Fruit fly (Drosophila melanogaster) whole organism, embryonic: ENCODE data around the gene Mst36Fb.
A peak's percentile ranks its signal among the peaks of the same experiment; 100 is the strongest.

Experiments used
- B-H2 ChIP-seq: fragments of 200-800 bp; sonication (Bioruptor generic); optimal IDR thresholded peaks from 2 replicates; lab custom pipeline; 2018; ENCODE audit warnings: missing biosample characterization, mild to moderate bottlenecking, missing genetic modification characterization
- BtbVII ChIP-seq: fragments of 200-800 bp; sonication (Bioruptor generic); optimal IDR thresholded peaks from 3 replicates; lab custom pipeline; 2017; ENCODE audit warnings: missing biosample characterization, mild to moderate bottlenecking, missing genetic modification characterization
- Bteb2 ChIP-seq: fragments of 200-800 bp; sonication (Bioruptor generic); optimal IDR thresholded peaks from 2 replicates; lab custom pipeline; 2016; ENCODE audit warnings: missing biosample characterization, missing genetic modification characterization
- CG10959 ChIP-seq: fragments of 200-800 bp; sonication (Bioruptor generic); IDR thresholded peaks from 2 replicates; pipeline ENCODE4 v1.3.6; 2022; ENCODE audit warnings: missing biosample characterization, missing genetic modification characterization
- CG1233 ChIP-seq: fragments of 200-800 bp; sonication (Bioruptor generic); optimal IDR thresholded peaks from 4 replicates; lab custom pipeline; 2018; ENCODE audit warnings: missing biosample characterization, mild to moderate bottlenecking, missing genetic modification characterization
- CG12391 ChIP-seq: fragments of 200-800 bp; sonication (Bioruptor generic); optimal IDR thresholded peaks from 3 replicates; lab custom pipeline; 2018; ENCODE audit warnings: missing biosample characterization, mild to moderate bottlenecking, missing genetic modification characterization, moderate library complexity
- CG12942 ChIP-seq: fragments of 200-800 bp; sonication (Bioruptor generic); optimal IDR thresholded peaks from 3 replicates; lab custom pipeline; 2016; ENCODE audit warnings: missing biosample characterization, missing genetic modification characterization
- CG13287 ChIP-seq: fragments of 200-800 bp; sonication (Bioruptor generic); IDR thresholded peaks from 2 replicates; pipeline ENCODE4 v1.3.6; 2022; ENCODE audit warnings: missing biosample characterization, missing genetic modification characterization; ENCODE audit not compliant: partially characterized antibody
- CG17385 ChIP-seq: fragments of 200-800 bp; sonication (Bioruptor generic); optimal IDR thresholded peaks from 3 replicates; lab custom pipeline; 2018; ENCODE audit warnings: missing biosample characterization, mild to moderate bottlenecking, missing genetic modification characterization
- CG2120 ChIP-seq: fragments of 200-800 bp; sonication (Bioruptor generic); optimal IDR thresholded peaks from 3 replicates; lab custom pipeline; 2016; ENCODE audit warnings: missing biosample characterization, missing genetic modification characterization
- CG3065 ChIP-seq: fragments of 200-800 bp; sonication (Bioruptor generic); optimal IDR thresholded peaks from 2 replicates; lab custom pipeline; 2016; ENCODE audit warnings: missing biosample characterization, missing genetic modification characterization
- CG32532 ChIP-seq: fragments of 200-800 bp; sonication (Bioruptor generic); IDR thresholded peaks from 2 replicates; pipeline ENCODE4 v1.3.6; 2022; ENCODE audit warnings: missing biosample characterization, missing genetic modification characterization
- CG34224 ChIP-seq: fragments of 200-800 bp; sonication (Bioruptor generic); IDR thresholded peaks from 3 replicates; pipeline ENCODE4 v1.3.6; 2022; ENCODE audit warnings: missing biosample characterization, missing genetic modification characterization; ENCODE audit not compliant: partially characterized antibody
- CG4360 ChIP-seq: fragments of 200-800 bp; sonication (Bioruptor generic); IDR thresholded peaks from 2 replicates; pipeline ENCODE4 v1.3.6; 2022; ENCODE audit warnings: missing biosample characterization, missing genetic modification characterization
- CG5245 ChIP-seq: fragments of 200-800 bp; sonication (Bioruptor generic); optimal IDR thresholded peaks from 3 replicates; lab custom pipeline; 2016; ENCODE audit warnings: missing biosample characterization, missing genetic modification characterization
- CG9727 ChIP-seq: fragments of 200-800 bp; sonication (Bioruptor generic); optimal IDR thresholded peaks from 3 replicates; lab custom pipeline; 2017; ENCODE audit warnings: missing biosample characterization, mild to moderate bottlenecking, missing genetic modification characterization
- CG9797 ChIP-seq: fragments of 200-800 bp; sonication (Bioruptor generic); optimal IDR thresholded peaks from 3 replicates; lab custom pipeline; 2018; ENCODE audit warnings: missing biosample characterization, mild to moderate bottlenecking, missing genetic modification characterization
- Camta ChIP-seq: fragments of 200-800 bp; sonication (Bioruptor generic); optimal IDR thresholded peaks from 2 replicates; lab custom pipeline; 2016; ENCODE audit warnings: missing biosample characterization, missing genetic modification characterization
- CoRest ChIP-seq: fragments of 200-800 bp; sonication (Bioruptor generic); optimal IDR thresholded peaks from 3 replicates; lab custom pipeline; 2018; ENCODE audit warnings: missing biosample characterization, mild to moderate bottlenecking, missing genetic modification characterization, moderate library complexity
- CrebB ChIP-seq: fragments of 200-800 bp; sonication (Bioruptor generic); optimal IDR thresholded peaks from 3 replicates; lab custom pipeline; 2018; ENCODE audit warnings: missing biosample characterization, mild to moderate bottlenecking, missing genetic modification characterization
- Dll ChIP-seq: fragments of 200-800 bp; sonication (Bioruptor generic); IDR thresholded peaks from 4 replicates; pipeline ENCODE4 v1.3.6; 2022; ENCODE audit warnings: missing biosample characterization, missing genetic modification characterization; ENCODE audit not compliant: partially characterized antibody
- E2f1 ChIP-seq: fragments of 200-800 bp; sonication (Bioruptor generic); IDR thresholded peaks from 2 replicates; pipeline ENCODE4 v1.3.6; 2022; ENCODE audit warnings: missing biosample characterization, missing genetic modification characterization
- E2f2 ChIP-seq: fragments of 200-800 bp; sonication (Bioruptor generic); IDR thresholded peaks from 2 replicates; pipeline ENCODE4 v1.3.6; 2022; ENCODE audit warnings: missing biosample characterization, missing genetic modification characterization
- Fer1 ChIP-seq: fragments of 200-800 bp; sonication (Bioruptor generic); optimal IDR thresholded peaks from 2 replicates; lab custom pipeline; 2017; ENCODE audit warnings: missing biosample characterization, mild to moderate bottlenecking, missing genetic modification characterization
- GATAe ChIP-seq: fragments of 200-800 bp; sonication (Bioruptor generic); conservative IDR thresholded peaks from 2 replicates; pipeline ENCODE4 v1.3.6; 2022; ENCODE audit warnings: missing biosample characterization, missing genetic modification characterization
- HmgD ChIP-seq: fragments of 200-800 bp; sonication (Bioruptor generic); optimal IDR thresholded peaks from 3 replicates; lab custom pipeline; 2016; ENCODE audit warnings: missing biosample characterization, missing genetic modification characterization
- MESR4 ChIP-seq: fragments of 200-800 bp; sonication (Bioruptor generic); optimal IDR thresholded peaks from 2 replicates; lab custom pipeline; 2018; ENCODE audit warnings: missing biosample characterization, mild to moderate bottlenecking, missing genetic modification characterization, moderate library complexity
- Nf-YB ChIP-seq: fragments of 200-800 bp; sonication (Bioruptor generic); optimal IDR thresholded peaks from 3 replicates; lab custom pipeline; 2019; ENCODE audit warnings: missing biosample characterization, mild to moderate bottlenecking, missing genetic modification characterization, moderate library complexity
- Side ChIP-seq: fragments of 200-800 bp; sonication (Bioruptor generic); optimal IDR thresholded peaks from 2 replicates; lab custom pipeline; 2016; ENCODE audit warnings: missing biosample characterization, missing genetic modification characterization
- Sin3A ChIP-seq: fragments of >200 bp; optimal IDR thresholded peaks from 2 replicates; lab custom pipeline; 2018
- Tbp ChIP-seq: fragments of >200 bp; optimal IDR thresholded peaks from 2 replicates; lab custom pipeline; 2018; ENCODE audit warnings: missing biosample characterization, missing genetic modification characterization
- YL-1 ChIP-seq: fragments of 200-800 bp; sonication (Bioruptor generic); optimal IDR thresholded peaks from 3 replicates; lab custom pipeline; 2017; ENCODE audit warnings: missing biosample characterization, mild to moderate bottlenecking, missing genetic modification characterization
- ato ChIP-seq: fragments of 200-800 bp; sonication (Bioruptor generic); IDR thresholded peaks from 2 replicates; pipeline ENCODE4 v1.3.6; 2022; ENCODE audit warnings: missing biosample characterization, missing genetic modification characterization; ENCODE audit not compliant: partially characterized antibody
- bbx ChIP-seq: fragments of 200-800 bp; sonication (Bioruptor generic); IDR thresholded peaks from 2 replicates; pipeline ENCODE4 v1.3.6; 2022; ENCODE audit warnings: missing biosample characterization, missing genetic modification characterization; ENCODE audit not compliant: partially characterized antibody
- dmrt11E ChIP-seq: fragments of 200-800 bp; sonication (Bioruptor generic); optimal IDR thresholded peaks from 3 replicates; lab custom pipeline; 2018; ENCODE audit warnings: missing biosample characterization, mild to moderate bottlenecking, missing genetic modification characterization, moderate library complexity
- inv ChIP-seq: fragments of 200-800 bp; sonication (Bioruptor generic); IDR thresholded peaks from 2 replicates; pipeline ENCODE4 v1.3.6; 2022; ENCODE audit warnings: missing biosample characterization, missing genetic modification characterization; ENCODE audit not compliant: partially characterized antibody
- kah ChIP-seq: fragments of 200-800 bp; sonication (Bioruptor generic); optimal IDR thresholded peaks from 2 replicates; lab custom pipeline; 2018; ENCODE audit warnings: missing biosample characterization, mild to moderate bottlenecking, missing genetic modification characterization
- knrl ChIP-seq: fragments of 200-800 bp; sonication (Bioruptor generic); IDR thresholded peaks from 3 replicates; pipeline ENCODE4 v1.3.6; 2022; ENCODE audit warnings: missing biosample characterization, missing genetic modification characterization; ENCODE audit not compliant: partially characterized antibody
- lbe ChIP-seq: fragments of 200-800 bp; sonication (Bioruptor generic); optimal IDR thresholded peaks from 2 replicates; lab custom pipeline; 2016; ENCODE audit warnings: missing biosample characterization, mild to moderate bottlenecking, missing genetic modification characterization
- lola ChIP-seq, 3 experiments: fragments of >200 bp in 2 of 3; fragments of 200-800 bp in 1 of 3; sonication (Bioruptor generic) in 1 of 3; optimal IDR thresholded peaks; 2 replicates each; lab custom pipeline; 2017 to 2019; ENCODE audit warnings: missing biosample characterization in 3 of 3, missing genetic modification characterization in 3 of 3, mild to moderate bottlenecking in 1 of 3, moderate library complexity in 1 of 3
- peb ChIP-seq: fragments of 200-800 bp; sonication (Bioruptor generic); IDR thresholded peaks from 2 replicates; pipeline ENCODE4 v1.3.6; 2022; ENCODE audit warnings: missing biosample characterization, missing genetic modification characterization
- pfk ChIP-seq: fragments of 200-800 bp; sonication (Bioruptor generic); optimal IDR thresholded peaks from 2 replicates; lab custom pipeline; 2018; ENCODE audit warnings: missing biosample characterization, mild to moderate bottlenecking, missing genetic modification characterization, moderate library complexity
- pzg ChIP-seq: fragments of 200-800 bp; sonication (Bioruptor generic); optimal IDR thresholded peaks from 3 replicates; lab custom pipeline; 2018; ENCODE audit warnings: missing biosample characterization, mild to moderate bottlenecking, missing genetic modification characterization, moderate library complexity
- ro ChIP-seq: fragments of 200-800 bp; sonication (Bioruptor generic); IDR thresholded peaks from 2 replicates; pipeline ENCODE4 v1.3.6; 2022; ENCODE audit warnings: missing biosample characterization, missing genetic modification characterization
- sens ChIP-seq: fragments of 200-800 bp; sonication (Bioruptor generic); peaks from one replicate; lab custom pipeline; 2016; ENCODE audit warnings: missing biosample characterization, missing genetic modification characterization
- sug ChIP-seq: fragments of 200-800 bp; optimal IDR thresholded peaks from 2 replicates; lab custom pipeline; 2019; ENCODE audit warnings: missing biosample characterization, mild to moderate bottlenecking, missing genetic modification characterization, moderate library complexity
- trem ChIP-seq: fragments of 200-800 bp; optimal IDR thresholded peaks from 3 replicates; lab custom pipeline; 2019; ENCODE audit warnings: missing biosample characterization, mild to moderate bottlenecking, missing genetic modification characterization, moderate library complexity
- vvl ChIP-seq: fragments of 200-800 bp; sonication (Bioruptor generic); IDR thresholded peaks from 2 replicates; pipeline ENCODE4 v1.3.6; 2022; ENCODE audit warnings: missing biosample characterization, missing genetic modification characterization
- yki ChIP-seq: fragments of >200 bp; optimal IDR thresholded peaks from 3 replicates; lab custom pipeline; 2018
- zen2 ChIP-seq: fragments of 200-800 bp; sonication (Bioruptor generic); IDR thresholded peaks from 3 replicates; pipeline ENCODE4 v1.3.6; 2022; ENCODE audit warnings: missing biosample characterization, missing genetic modification characterization; ENCODE audit not compliant: partially characterized antibody
- zf30C ChIP-seq: fragments of 200-800 bp; sonication (Bioruptor generic); optimal IDR thresholded peaks from 3 replicates; lab custom pipeline; 2018; ENCODE audit warnings: missing biosample characterization, mild to moderate bottlenecking, missing genetic modification characterization

Mst36Fb gene

dm6 chr2L:18689376-18689775 lies 14.5 kb upstream of the Mst36Fb start, which contains the start of gene CG10336 (continued):
- TF ChIP-seq GATAe (GFP tag; lab: Robert Waterston, UW), result no peak
- TF ChIP-seq ato (GFP tag; lab: Robert Waterston, UW), result 0 out of 2 replicates have a peak, but pooled peaks have one; percentile 25
- TF ChIP-seq kah (GFP tag; lab: Kevin White, UChicago), result no peak
- peak; percentile 67 for TF ChIP-seq pzg (GFP tag; lab: Kevin White, UChicago)
- TF ChIP-seq yki (lab: Kevin White, UChicago), result peak; percentile 49
- TF ChIP-seq dmrt11E, result no peak
- peak; percentile 91 for TF ChIP-seq E2f2 (GFP tag; lab: Robert Waterston, UW)
- TF ChIP-seq CG1233 (GFP tag; lab: Kevin White, UChicago), result no peak
- peak; percentile 99 for TF ChIP-seq CG17385 (GFP tag; lab: Kevin White, UChicago)
- no peak for TF ChIP-seq BtbVII (GFP tag; lab: Kevin White, UChicago)
- TF ChIP-seq Tbp (GFP tag; lab: Kevin White, UChicago), result no peak
- TF ChIP-seq sug (tag; lab: Kevin White, UChicago), result peak; percentile 34
- TF ChIP-seq Fer1 (GFP tag; lab: Kevin White, UChicago), result no peak
- TF ChIP-seq B-H2, result no peak
- no peak for TF ChIP-seq peb (GFP tag; lab: Robert Waterston, UW)
- TF ChIP-seq ro (GFP tag; lab: Robert Waterston, UW), result no peak
- TF ChIP-seq E2f1 (GFP tag; lab: Robert Waterston, UW), result peak; percentile 93
- TF ChIP-seq CG9797 (GFP tag; lab: Kevin White, UChicago), result no peak
- TF ChIP-seq CG12391 (tag; lab: Kevin White, UChicago), result no peak
- TF ChIP-seq CrebB (tag; lab: Kevin White, UChicago), result no peak
- TF ChIP-seq CG2120 (GFP tag; lab: Kevin White, UChicago), result peak; percentile 18
- TF ChIP-seq lbe (GFP tag; lab: Kevin White, UChicago), result no peak
- TF ChIP-seq CG4360 (GFP tag; lab: Robert Waterston, UW), result no peak
- TF ChIP-seq bbx (GFP tag; lab: Robert Waterston, UW), result peak; percentile 42; the same call in 1 of the 2 replicates
- peak; percentile 60 for TF ChIP-seq YL-1
- TF ChIP-seq CG12942 (GFP tag; lab: Kevin White, UChicago), result no peak
- TF ChIP-seq lola (GFP tag; optimal IDR thresholded peaks at IDR 0.05; lab: Kevin White, UChicago), result no peak
- no peak for TF ChIP-seq sens (GFP tag; lab: Kevin White, UChicago)
- TF ChIP-seq CG3065 (GFP tag; lab: Kevin White, UChicago), result no peak
- TF ChIP-seq trem (tag; lab: Kevin White, UChicago), result peak; percentile 98
- peak; percentile 49 for TF ChIP-seq Sin3A (lab: Kevin White, UChicago)
- TF ChIP-seq Side (GFP tag; lab: Kevin White, UChicago), result no peak
- peak; percentile 75 for TF ChIP-seq Dll
- TF ChIP-seq Bteb2 (GFP tag; lab: Kevin White, UChicago), result no peak
- no peak for TF ChIP-seq CoRest (tag; lab: Kevin White, UChicago)
- TF ChIP-seq CG13287 (GFP tag; lab: Robert Waterston, UW), result peak; percentile 60
- TF ChIP-seq CG34224 (GFP tag; lab: Robert Waterston, UW), result peak; percentile 47
- peak; percentile 2 for TF ChIP-seq Nf-YB
- TF ChIP-seq MESR4 (GFP tag; lab: Kevin White, UChicago), result peak; percentile 64
- TF ChIP-seq knrl (GFP tag; lab: Robert Waterston, UW), result peak; percentile 52
- TF ChIP-seq pfk (GFP tag; lab: Kevin White, UChicago), result no peak
- TF ChIP-seq CG10959, result no peak
- TF ChIP-seq zf30C, result no peak
- no peak for TF ChIP-seq HmgD (GFP tag; lab: Kevin White, UChicago)
- 0 out of 2 replicates have a peak, but pooled peaks have one; percentile 12 for TF ChIP-seq CG32532 (GFP tag; lab: Robert Waterston, UW)
- TF ChIP-seq CG5245 (GFP tag; lab: Kevin White, UChicago), result no peak
- peak; percentile 57; the same call in 1 of the 3 replicates for TF ChIP-seq zen2 (GFP tag; lab: Robert Waterston, UW)
- no peak for TF ChIP-seq CG9727 (GFP tag; lab: Kevin White, UChicago)
- TF ChIP-seq Camta (GFP tag; lab: Kevin White, UChicago), result no peak
- peak; percentile 61 for TF ChIP-seq inv (GFP tag; lab: Robert Waterston, UW)
- peak; percentile 48 for TF ChIP-seq vvl (GFP tag; lab: Robert Waterston, UW)
